Fruit fly (Drosophila melanogaster) whole organism, embryonic: ENCODE results near the gene CG4455.

ENCODE experiments used
- Bteb2 ChIP-seq: fragments of 200-800 bp; sonication (Bioruptor generic); optimal IDR thresholded peaks from 2 replicates; lab custom pipeline; 2016; ENCODE audit warnings: missing biosample characterization, missing genetic modification characterization
- CG10267 ChIP-seq: fragments of 200-800 bp; sonication (Bioruptor generic); optimal IDR thresholded peaks from 2 replicates; lab custom pipeline; 2018; ENCODE audit warnings: missing biosample characterization, mild to moderate bottlenecking, missing genetic modification characterization, moderate library complexity
- CG12219 ChIP-seq: fragments of 200-800 bp; sonication (Bioruptor generic); optimal IDR thresholded peaks from 3 replicates; lab custom pipeline; 2018; ENCODE audit warnings: missing biosample characterization, mild to moderate bottlenecking, missing genetic modification characterization
- CG12744 ChIP-seq: fragments of 200-800 bp; sonication (Bioruptor generic); optimal IDR thresholded peaks from 2 replicates; lab custom pipeline; 2016; ENCODE audit warnings: missing biosample characterization, missing genetic modification characterization
- CG12769 ChIP-seq: fragments of 200-800 bp; sonication (Bioruptor generic); optimal IDR thresholded peaks from 2 replicates; lab custom pipeline; 2019; ENCODE audit warnings: missing biosample characterization, mild to moderate bottlenecking, missing genetic modification characterization, moderate library complexity
- CG13894 ChIP-seq: fragments of 200-800 bp; sonication (Bioruptor generic); optimal IDR thresholded peaks from 3 replicates; lab custom pipeline; 2018; ENCODE audit warnings: missing biosample characterization, mild to moderate bottlenecking, missing genetic modification characterization, moderate library complexity
- CG15601 ChIP-seq: fragments of 200-800 bp; sonication (Bioruptor generic); optimal IDR thresholded peaks from 3 replicates; lab custom pipeline; 2019; ENCODE audit warnings: missing biosample characterization, mild to moderate bottlenecking, missing genetic modification characterization, moderate library complexity
- CG17361 ChIP-seq: fragments of 200-800 bp; sonication (Bioruptor generic); IDR thresholded peaks from 3 replicates; pipeline ENCODE4 v1.3.6; 2022; ENCODE audit warnings: missing biosample characterization, missing genetic modification characterization
- CG17912 ChIP-seq: fragments of 200-800 bp; sonication (Bioruptor generic); optimal IDR thresholded peaks from 2 replicates; lab custom pipeline; 2018; ENCODE audit warnings: missing biosample characterization, mild to moderate bottlenecking, missing genetic modification characterization
- CG1792 ChIP-seq: fragments of 200-800 bp; sonication (Bioruptor generic); optimal IDR thresholded peaks from 2 replicates; lab custom pipeline; 2016; ENCODE audit warnings: missing biosample characterization, missing genetic modification characterization
- CG3163 ChIP-seq: fragments of 200-800 bp; sonication (Bioruptor generic); optimal IDR thresholded peaks from 3 replicates; lab custom pipeline; 2016; ENCODE audit warnings: missing biosample characterization, missing genetic modification characterization
- CG33213 ChIP-seq: fragments of 200-800 bp; sonication (Bioruptor generic); optimal IDR thresholded peaks from 3 replicates; lab custom pipeline; 2016; ENCODE audit warnings: missing biosample characterization, missing genetic modification characterization
- CG4282 ChIP-seq: fragments of 200-800 bp; sonication (Bioruptor generic); optimal IDR thresholded peaks from 2 replicates; lab custom pipeline; 2016; ENCODE audit warnings: missing biosample characterization, missing genetic modification characterization
- CG4328 ChIP-seq: fragments of 200-800 bp; sonication (Bioruptor generic); optimal IDR thresholded peaks from 3 replicates; lab custom pipeline; 2017; ENCODE audit warnings: missing biosample characterization, missing genetic modification reagents, missing genetic modification characterization
- CG4730 ChIP-seq: fragments of 200-800 bp; sonication (Bioruptor generic); IDR thresholded peaks from 2 replicates; pipeline ENCODE4 v1.3.6; 2022; ENCODE audit warnings: missing biosample characterization, missing genetic modification characterization
- CG6654 ChIP-seq: fragments of 200-800 bp; sonication (Bioruptor generic); optimal IDR thresholded peaks from 2 replicates; lab custom pipeline; 2017; ENCODE audit warnings: missing biosample characterization, mild to moderate bottlenecking, missing genetic modification characterization
- CG7271 ChIP-seq: fragments of 200-800 bp; sonication (Bioruptor generic); optimal IDR thresholded peaks from 2 replicates; lab custom pipeline; 2018; ENCODE audit warnings: missing biosample characterization, mild to moderate bottlenecking, missing genetic modification characterization, moderate library complexity
- CG7556 ChIP-seq: fragments of 200-800 bp; sonication (Bioruptor generic); optimal IDR thresholded peaks from 2 replicates; lab custom pipeline; 2017; ENCODE audit warnings: missing biosample characterization, mild to moderate bottlenecking, missing genetic modification characterization
- CG7839 ChIP-seq: fragments of 200-800 bp; sonication (Bioruptor generic); optimal IDR thresholded peaks from 3 replicates; lab custom pipeline; 2018; ENCODE audit warnings: missing biosample characterization, mild to moderate bottlenecking, missing genetic modification characterization, moderate library complexity
- CG8388 ChIP-seq: fragments of 200-800 bp; sonication (Bioruptor generic); optimal IDR thresholded peaks from 2 replicates; lab custom pipeline; 2019; ENCODE audit warnings: missing biosample characterization, mild to moderate bottlenecking, missing genetic modification characterization, moderate library complexity
- CG8924 ChIP-seq: fragments of 200-800 bp; optimal IDR thresholded peaks from 3 replicates; lab custom pipeline; 2019; ENCODE audit warnings: missing biosample characterization, mild to moderate bottlenecking, missing genetic modification characterization, moderate library complexity
- D ChIP-seq, 2 experiments: fragments of 200-800 bp in 1 of 2; fragments of >200 bp in 1 of 2; sonication (Bioruptor generic) in 1 of 2; optimal IDR thresholded peaks; 2 replicates in 1 of 2; 3 replicates in 1 of 2; lab custom pipeline; 2017; ENCODE audit warnings: mild to moderate bottlenecking in 1 of 2, missing biosample characterization in 1 of 2, missing genetic modification characterization in 1 of 2, missing genetic modification reagents in 1 of 2
- Dad ChIP-seq: fragments of 200-800 bp; sonication (Bioruptor generic); optimal IDR thresholded peaks from 3 replicates; lab custom pipeline; 2016; ENCODE audit warnings: missing biosample characterization, missing genetic modification characterization
- Ets97D ChIP-seq: fragments of 200-800 bp; sonication (Bioruptor generic); optimal IDR thresholded peaks from 3 replicates; lab custom pipeline; 2016; ENCODE audit warnings: missing biosample characterization, missing genetic modification characterization
- HmgD ChIP-seq: fragments of 200-800 bp; sonication (Bioruptor generic); optimal IDR thresholded peaks from 3 replicates; lab custom pipeline; 2016; ENCODE audit warnings: missing biosample characterization, missing genetic modification characterization
- Lpt ChIP-seq: fragments of >200 bp; optimal IDR thresholded peaks from 2 replicates; lab custom pipeline; 2018; ENCODE audit warnings: missing biosample characterization, missing genetic modification characterization
- Myb ChIP-seq: fragments of 200-800 bp; sonication (Bioruptor generic); optimal IDR thresholded peaks from 2 replicates; lab custom pipeline; 2016; ENCODE audit warnings: missing biosample characterization, missing genetic modification characterization
- NK7.1 ChIP-seq: fragments of 200-800 bp; sonication (Bioruptor generic); optimal IDR thresholded peaks from 3 replicates; lab custom pipeline; 2016; ENCODE audit warnings: missing biosample characterization, missing genetic modification characterization
- Side ChIP-seq: fragments of 200-800 bp; sonication (Bioruptor generic); optimal IDR thresholded peaks from 2 replicates; lab custom pipeline; 2016; ENCODE audit warnings: missing biosample characterization, missing genetic modification characterization
- Sox100B ChIP-seq: fragments of 200-800 bp; sonication (Bioruptor generic); optimal IDR thresholded peaks from 3 replicates; lab custom pipeline; 2018; ENCODE audit warnings: missing biosample characterization, mild to moderate bottlenecking, missing genetic modification characterization
- Xrp1 ChIP-seq: fragments of 200-800 bp; sonication (Bioruptor generic); IDR thresholded peaks from 2 replicates; pipeline ENCODE4 v1.3.6; 2022; ENCODE audit warnings: missing biosample characterization, missing genetic modification characterization
- ab ChIP-seq: fragments of 200-800 bp; sonication (Bioruptor generic); optimal IDR thresholded peaks from 2 replicates; lab custom pipeline; 2016; ENCODE audit warnings: missing biosample characterization, missing genetic modification characterization
- ci ChIP-seq: fragments of 200-800 bp; sonication (Bioruptor generic); IDR thresholded peaks from 3 replicates; pipeline ENCODE4 v1.3.6; 2022; ENCODE audit warnings: missing biosample characterization, missing genetic modification characterization
- croc ChIP-seq: fragments of 200-800 bp; sonication (Bioruptor generic); conservative IDR thresholded peaks from 3 replicates; pipeline ENCODE4 v1.3.6; 2022; ENCODE audit warnings: missing biosample characterization, missing genetic modification characterization
- dan ChIP-seq: fragments of 200-800 bp; sonication (Bioruptor generic); IDR thresholded peaks from 2 replicates; pipeline ENCODE4 v1.3.6; 2022; ENCODE audit warnings: missing biosample characterization, missing genetic modification characterization
- dpn ChIP-seq, 2 experiments: fragments of 200-800 bp; sonication (Bioruptor generic); optimal IDR thresholded peaks; 3 replicates each; lab custom pipeline; 2016; ENCODE audit warnings: missing biosample characterization in 2 of 2, missing genetic modification characterization in 2 of 2
- esg ChIP-seq: fragments of 200-800 bp; sonication (Bioruptor generic); conservative IDR thresholded peaks from 2 replicates; pipeline ENCODE4 v1.3.6; 2022; ENCODE audit warnings: missing biosample characterization, missing genetic modification characterization
- gem ChIP-seq: fragments of 200-800 bp; sonication (Bioruptor generic); optimal IDR thresholded peaks from 2 replicates; lab custom pipeline; 2019; ENCODE audit warnings: missing biosample characterization, mild to moderate bottlenecking, missing genetic modification characterization, moderate library complexity
- her ChIP-seq: fragments of 200-800 bp; sonication (Bioruptor generic); optimal IDR thresholded peaks from 2 replicates; lab custom pipeline; 2016; ENCODE audit warnings: missing biosample characterization, missing genetic modification characterization
- nau ChIP-seq: fragments of 200-800 bp; sonication (Bioruptor generic); optimal IDR thresholded peaks from 3 replicates; lab custom pipeline; 2017; ENCODE audit warnings: missing biosample characterization, mild to moderate bottlenecking, missing genetic modification characterization, missing genetic modification reagents
- run ChIP-seq: fragments of 200-800 bp; sonication (Bioruptor generic); optimal IDR thresholded peaks from 3 replicates; lab custom pipeline; 2018; ENCODE audit warnings: missing biosample characterization, mild to moderate bottlenecking, missing genetic modification characterization
- sens ChIP-seq: fragments of 200-800 bp; sonication (Bioruptor generic); peaks from one replicate; lab custom pipeline; 2016; ENCODE audit warnings: missing biosample characterization, missing genetic modification characterization
- seq ChIP-seq: fragments of 200-800 bp; sonication (Bioruptor generic); IDR thresholded peaks from 2 replicates; pipeline ENCODE4 v1.3.6; 2022; ENCODE audit warnings: missing biosample characterization, missing genetic modification characterization
- sim ChIP-seq: fragments of 200-800 bp; sonication (Bioruptor generic); IDR thresholded peaks from 2 replicates; pipeline ENCODE4 v1.3.6; 2022; ENCODE audit warnings: missing biosample characterization, missing genetic modification characterization
- sna ChIP-seq: fragments of 200-800 bp; sonication (Bioruptor generic); IDR thresholded peaks from 2 replicates; pipeline ENCODE4 v1.3.6; 2022; ENCODE audit warnings: missing biosample characterization, missing genetic modification characterization; ENCODE audit not compliant: partially characterized antibody
- sqz ChIP-seq: fragments of 200-800 bp; sonication (Bioruptor generic); optimal IDR thresholded peaks from 3 replicates; lab custom pipeline; 2018; ENCODE audit warnings: missing biosample characterization, mild to moderate bottlenecking, missing genetic modification characterization
- tio ChIP-seq: fragments of 200-800 bp; sonication (Bioruptor generic); optimal IDR thresholded peaks from 2 replicates; lab custom pipeline; 2017; ENCODE audit warnings: missing biosample characterization, missing genetic modification characterization, inconsistent platforms
- toy ChIP-seq: fragments of 200-800 bp; sonication (Bioruptor generic); IDR thresholded peaks from 2 replicates; pipeline ENCODE4 v1.3.6; 2022; ENCODE audit warnings: missing biosample characterization, missing genetic modification characterization
- vvl ChIP-seq: fragments of 200-800 bp; sonication (Bioruptor generic); IDR thresholded peaks from 2 replicates; pipeline ENCODE4 v1.3.6; 2022; ENCODE audit warnings: missing biosample characterization, missing genetic modification characterization
- wor ChIP-seq: fragments of 200-800 bp; sonication (Bioruptor generic); IDR thresholded peaks from 2 replicates; pipeline ENCODE4 v1.3.6; 2022; ENCODE audit warnings: missing biosample characterization, missing genetic modification characterization

CG4455 gene

dm6 chr2L:16357865-16358264, 5.1 kb downstream of the CG4455 start (continued):
- TF ChIP-seq CG13894 (tag; lab: Kevin White, UChicago) = no peak
- no peak for TF ChIP-seq Side
- TF ChIP-seq CG17361 (GFP tag; lab: Robert Waterston, UW) = no peak
- peak; percentile 31 for TF ChIP-seq esg (GFP tag; lab: Robert Waterston, UW)
- no peak for TF ChIP-seq nau (GFP tag; lab: Kevin White, UChicago)
- no peak for TF ChIP-seq dpn (GFP tag; optimal IDR thresholded peaks at IDR 0.05; lab: Kevin White, UChicago)
- no peak for TF ChIP-seq sna (GFP tag; lab: Robert Waterston, UW)
- no peak for TF ChIP-seq CG6654 (GFP tag; lab: Kevin White, UChicago)
- TF ChIP-seq D (optimal IDR thresholded peaks at IDR 0.05; lab: Kevin White, UChicago) = no peak
- TF ChIP-seq D (GFP tag; optimal IDR thresholded peaks at IDR 0.05; lab: Kevin White, UChicago) = no peak
- no peak for TF ChIP-seq Dad (GFP tag; lab: Kevin White, UChicago)
- no peak for TF ChIP-seq ab (GFP tag; lab: Kevin White, UChicago)
- TF ChIP-seq CG8388 (GFP tag; lab: Kevin White, UChicago) = peak; percentile 37
- no peak for TF ChIP-seq CG3163
- TF ChIP-seq CG33213 (GFP tag; lab: Kevin White, UChicago) = no peak
- no peak for TF ChIP-seq run (tag; lab: Kevin White, UChicago)
- no peak for TF ChIP-seq croc (GFP tag; lab: Robert Waterston, UW)
- TF ChIP-seq her (GFP tag; lab: Kevin White, UChicago) = no peak
- no peak for TF ChIP-seq CG12219 (GFP tag; lab: Kevin White, UChicago)
- TF ChIP-seq CG7271 (tag; lab: Kevin White, UChicago) = no peak
- TF ChIP-seq Myb = no peak
- TF ChIP-seq CG4730 (GFP tag; lab: Robert Waterston, UW) = no peak
- no peak for TF ChIP-seq toy (GFP tag; lab: Robert Waterston, UW)
- no peak for TF ChIP-seq CG4328 (GFP tag; lab: Kevin White, UChicago)
- TF ChIP-seq Bteb2 (GFP tag; lab: Kevin White, UChicago) = no peak
- no peak for TF ChIP-seq CG1792
- no peak for TF ChIP-seq CG12769 (tag; lab: Kevin White, UChicago)
- TF ChIP-seq wor (GFP tag; lab: Robert Waterston, UW) = no peak
- TF ChIP-seq, all 482 proteins: peak for 73

DNA sequence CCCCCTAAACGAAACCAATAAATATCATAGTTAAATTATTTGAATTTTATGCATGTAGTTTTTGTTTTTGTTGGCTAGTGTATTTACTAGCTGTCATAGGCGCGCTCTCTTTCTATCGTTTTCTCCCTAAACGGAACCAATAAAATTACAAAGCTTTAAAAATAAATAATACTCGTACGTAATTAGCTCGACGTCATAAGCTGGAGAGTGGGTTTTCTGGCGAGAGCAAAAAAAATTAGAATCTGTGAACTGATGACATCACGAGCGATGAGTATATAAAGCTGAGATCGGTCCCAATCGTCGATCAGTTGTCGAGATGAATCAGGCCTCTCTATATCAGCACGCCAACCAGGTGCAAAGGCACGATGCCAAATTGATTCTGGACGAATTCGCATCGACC, 12.9 kb downstream of the CG4455 start, which contains the start of gene jhamt:
Gene jhamt (plus strand): TSS at position 301 of the 400 bp plus-strand sequence.
- no peak for TF ChIP-seq NK7.1
- TF ChIP-seq tio (GFP tag; lab: Kevin White, UChicago) = no peak
- TF ChIP-seq CG12744 (GFP tag; lab: Kevin White, UChicago) = no peak
- TF ChIP-seq ci (GFP tag; lab: Robert Waterston, UW) = no peak

- TF ChIP-seq Ets97D (no peak), HmgD (GFP tag; lab: Kevin White, UChicago) (no peak), CG7556 (peak; percentile 19), CG15601 (tag; lab: Kevin White, UChicago) (peak; percentile 14), sqz (GFP tag; lab: Kevin White, UChicago) (no peak), Xrp1 (no peak), Sox100B (GFP tag; lab: Kevin White, UChicago) (peak; percentile 43), CG10267 (tag; lab: Kevin White, UChicago) (peak; percentile 10), gem (tag; lab: Kevin White, UChicago) (peak; percentile 32), sens (GFP tag; lab: Kevin White, UChicago) (peak; percentile 32), CG17912 (GFP tag; lab: Kevin White, UChicago) (no peak), CG7839 (tag; lab: Kevin White, UChicago) (peak; percentile 21), CG8924 (tag; lab: Kevin White, UChicago) (peak; percentile 2), dan (GFP tag; lab: Robert Waterston, UW) (no peak), Lpt (GFP tag; lab: Kevin White, UChicago) (no peak), seq (no peak), run (tag; lab: Kevin White, UChicago) (no peak), CG4282 (GFP tag; lab: Kevin White, UChicago) (no peak), vvl (GFP tag; lab: Robert Waterston, UW) (no peak), sim (GFP tag; lab: Robert Waterston, UW) (no peak)
Measured at dm6 chr2L:16374691-16375090, 22.0 kb downstream of the CG4455 start.
